Fruit fly (Drosophila melanogaster): ENCODE results near the gene Rel.

Gene Rel

dm6 chr3R:9055119-9056105 lies 7.6 kb upstream of the Rel start (continued):
- TF ChIP-seq ind (GFP tag; optimal IDR thresholded peaks at IDR 0.05) (peak; percentile 93), CG6683 (GFP tag; optimal IDR thresholded peaks at IDR 0.05) (peak; percentile 88), CTCF (GFP tag; optimal IDR thresholded peaks at IDR 0.05) (peak; percentile 63), nerfin-1 (tag; optimal IDR thresholded peaks at IDR 0.05) (peak; percentile 91), vvl (GFP tag; IDR thresholded peaks at IDR 0.05) (no peak), CG4282 (GFP tag; optimal IDR thresholded peaks at IDR 0.05) (peak; percentile 62), CG34422 (GFP tag; IDR thresholded peaks at IDR 0.05) (no peak), da (GFP tag; optimal IDR thresholded peaks at IDR 0.05) (no peak), gcm2 (GFP tag; optimal IDR thresholded peaks at IDR 0.05) (no peak), CG11398 (GFP tag; optimal IDR thresholded peaks at IDR 0.05) (peak; percentile 4), Sox100B (GFP tag; optimal IDR thresholded peaks at IDR 0.05) (peak; percentile 91), CG2889 (GFP tag; IDR thresholded peaks at IDR 0.05) (no peak), fd3F (GFP tag; optimal IDR thresholded peaks at IDR 0.05) (peak; percentile 92), CG6175 (GFP tag; IDR thresholded peaks at IDR 0.05) (no peak), hth (optimal IDR thresholded peaks at IDR 0.05) (no peak), chinmo (GFP tag; IDR thresholded peaks at IDR 0.05; ENCODE audit: partially characterized antibody) (no peak), CG4820 (GFP tag; optimal IDR thresholded peaks at IDR 0.05) (peak; percentile 86), CG6689 (GFP tag; IDR thresholded peaks at IDR 0.05) (no peak), CG1603 (tag; optimal IDR thresholded peaks at IDR 0.05) (peak; percentile 93), H2.0 (GFP tag; IDR thresholded peaks at IDR 0.05) (no peak), Oli (tag; optimal IDR thresholded peaks at IDR 0.05) (peak; percentile 94), dimm (GFP tag; IDR thresholded peaks at IDR 0.05) (no peak), Sry-δ (GFP tag; optimal IDR thresholded peaks at IDR 0.05) (peak; percentile 21), ara (GFP tag; IDR thresholded peaks at IDR 0.05) (no peak), nau (GFP tag; optimal IDR thresholded peaks at IDR 0.05) (peak; percentile 85), CG11085 (GFP tag; IDR thresholded peaks at IDR 0.05) (no peak), sug (tag; optimal IDR thresholded peaks at IDR 0.05) (peak; percentile 78), CG14667 (GFP tag; IDR thresholded peaks at IDR 0.05) (no peak), CG2202 (tag; optimal IDR thresholded peaks at IDR 0.05) (peak; percentile 85), Dad (GFP tag; optimal IDR thresholded peaks at IDR 0.05) (peak; percentile 87), CG4328 (GFP tag; optimal IDR thresholded peaks at IDR 0.05) (peak; percentile 86), gro (GFP tag; optimal IDR thresholded peaks at IDR 0.05) (peak; percentile 70), CG18619 (GFP tag; optimal IDR thresholded peaks at IDR 0.05) (peak; percentile 91), so (GFP tag; IDR thresholded peaks at IDR 0.05) (no peak), pita (GFP tag; optimal IDR thresholded peaks at IDR 0.05) (no peak), CG16815 (GFP tag; optimal IDR thresholded peaks at IDR 0.05) (peak; percentile 83), tx (GFP tag; optimal IDR thresholded peaks at IDR 0.05) (peak; percentile 51), CG5953 (GFP tag; IDR thresholded peaks at IDR 0.05) (no peak), CG4730 (GFP tag; IDR thresholded peaks at IDR 0.05) (no peak), NC2α (GFP tag; optimal IDR thresholded peaks at IDR 0.05) (peak; percentile 46), cad (GFP tag; optimal IDR thresholded peaks at IDR 0.05) (no peak), CG4404 (GFP tag; IDR thresholded peaks at IDR 0.05) (no peak), Doc3 (GFP tag; IDR thresholded peaks at IDR 0.05; ENCODE audit: partially characterized antibody) (no peak), CG8388 (GFP tag; optimal IDR thresholded peaks at IDR 0.05) (peak; percentile 94), E2f2 (GFP tag; IDR thresholded peaks at IDR 0.05) (no peak), ro (GFP tag; IDR thresholded peaks at IDR 0.05) (no peak), sim (GFP tag; IDR thresholded peaks at IDR 0.05) (no peak), CG2129 (GFP tag; IDR thresholded peaks at IDR 0.05; ENCODE audit: partially characterized antibody) (no peak), CG1233 (GFP tag; optimal IDR thresholded peaks at IDR 0.05) (peak; percentile 91), trh (GFP tag; optimal IDR thresholded peaks at IDR 0.05) (peak; percentile 86), z (GFP tag; IDR thresholded peaks at IDR 0.05) (no peak)
